Fruit fly (Drosophila melanogaster) whole organism, embryonic: ENCODE measurements around the gene CG6785.

ENCODE experiments used
- Aef1 ChIP-seq: fragments of 200-800 bp; sonication (Bioruptor generic); IDR thresholded peaks from 3 replicates; pipeline ENCODE4 v1.3.6; 2022; ENCODE audit warnings: missing biosample characterization, missing genetic modification characterization
- Atf-2 ChIP-seq: fragments of 200-800 bp; sonication (Bioruptor generic); optimal IDR thresholded peaks from 2 replicates; lab custom pipeline; 2016; ENCODE audit warnings: missing biosample characterization, missing genetic modification characterization
- B-H1 ChIP-seq: fragments of 200-800 bp; sonication (Bioruptor generic); IDR thresholded peaks from 3 replicates; pipeline ENCODE4 v1.3.6; 2022; ENCODE audit warnings: missing biosample characterization, missing genetic modification characterization
- CG11696 ChIP-seq: fragments of 200-800 bp; sonication (Bioruptor generic); IDR thresholded peaks from 2 replicates; pipeline ENCODE4 v1.3.6; 2022; ENCODE audit warnings: missing biosample characterization, missing genetic modification characterization
- CG12659 ChIP-seq: fragments of 200-800 bp; sonication (Bioruptor generic); optimal IDR thresholded peaks from 3 replicates; lab custom pipeline; 2017; ENCODE audit warnings: mild to moderate bottlenecking, missing biosample characterization, missing genetic modification reagents, missing genetic modification characterization
- CG13894 ChIP-seq: fragments of 200-800 bp; sonication (Bioruptor generic); optimal IDR thresholded peaks from 3 replicates; lab custom pipeline; 2018; ENCODE audit warnings: missing biosample characterization, mild to moderate bottlenecking, missing genetic modification characterization, moderate library complexity
- CG15011 ChIP-seq: fragments of 200-800 bp; sonication (Bioruptor generic); optimal IDR thresholded peaks from 3 replicates; lab custom pipeline; 2018; ENCODE audit warnings: missing biosample characterization, mild to moderate bottlenecking, missing genetic modification characterization
- CG15514 ChIP-seq: fragments of 200-800 bp; sonication (Bioruptor generic); optimal IDR thresholded peaks from 3 replicates; lab custom pipeline; 2017; ENCODE audit warnings: missing biosample characterization, missing genetic modification characterization, mild to moderate bottlenecking, moderate library complexity, missing genetic modification reagents
- CG17186 ChIP-seq: fragments of 200-800 bp; sonication (Bioruptor generic); optimal IDR thresholded peaks from 3 replicates; lab custom pipeline; 2017; ENCODE audit warnings: missing biosample characterization, missing genetic modification reagents, missing genetic modification characterization
- CG18262 ChIP-seq: fragments of 200-800 bp; optimal IDR thresholded peaks from 3 replicates; lab custom pipeline; 2019; ENCODE audit warnings: missing biosample characterization, mild to moderate bottlenecking, missing genetic modification characterization, moderate library complexity
- CG2199 ChIP-seq: fragments of 200-800 bp; sonication (Bioruptor generic); IDR thresholded peaks from 3 replicates; pipeline ENCODE4 v1.3.6; 2022; ENCODE audit warnings: missing biosample characterization, missing genetic modification characterization
- CG32767 ChIP-seq: fragments of 200-800 bp; sonication (Bioruptor generic); IDR thresholded peaks from 2 replicates; pipeline ENCODE4 v1.3.6; 2022; ENCODE audit warnings: missing biosample characterization, missing genetic modification characterization
- CG33213 ChIP-seq: fragments of 200-800 bp; sonication (Bioruptor generic); optimal IDR thresholded peaks from 3 replicates; lab custom pipeline; 2016; ENCODE audit warnings: missing biosample characterization, missing genetic modification characterization
- CG4707 ChIP-seq: fragments of 200-800 bp; sonication (Bioruptor generic); optimal IDR thresholded peaks from 2 replicates; lab custom pipeline; 2018; ENCODE audit warnings: missing biosample characterization, mild to moderate bottlenecking, missing genetic modification characterization, moderate library complexity
- CG5953 ChIP-seq: fragments of 200-800 bp; sonication (Bioruptor generic); IDR thresholded peaks from 2 replicates; pipeline ENCODE4 v1.3.6; 2022; ENCODE audit warnings: missing biosample characterization, missing genetic modification characterization
- CG6654 ChIP-seq: fragments of 200-800 bp; sonication (Bioruptor generic); optimal IDR thresholded peaks from 2 replicates; lab custom pipeline; 2017; ENCODE audit warnings: missing biosample characterization, mild to moderate bottlenecking, missing genetic modification characterization
- CG7357 ChIP-seq: fragments of 200-800 bp; sonication (Bioruptor generic); IDR thresholded peaks from 3 replicates; pipeline ENCODE4 v1.3.6; 2022; ENCODE audit warnings: missing biosample characterization, missing genetic modification characterization
- CG9609 ChIP-seq: fragments of 200-800 bp; sonication (Bioruptor generic); optimal IDR thresholded peaks from 3 replicates; lab custom pipeline; 2016; ENCODE audit warnings: missing biosample characterization, missing genetic modification characterization
- CG9727 ChIP-seq: fragments of 200-800 bp; sonication (Bioruptor generic); optimal IDR thresholded peaks from 3 replicates; lab custom pipeline; 2017; ENCODE audit warnings: missing biosample characterization, mild to moderate bottlenecking, missing genetic modification characterization
- CG9876 ChIP-seq: fragments of 200-800 bp; sonication (Bioruptor generic); optimal IDR thresholded peaks from 2 replicates; lab custom pipeline; 2016; ENCODE audit warnings: missing biosample characterization, missing genetic modification characterization
- Camta ChIP-seq: fragments of 200-800 bp; sonication (Bioruptor generic); optimal IDR thresholded peaks from 2 replicates; lab custom pipeline; 2016; ENCODE audit warnings: missing biosample characterization, missing genetic modification characterization
- D ChIP-seq, 2 experiments: fragments of 200-800 bp in 1 of 2; fragments of >200 bp in 1 of 2; sonication (Bioruptor generic) in 1 of 2; optimal IDR thresholded peaks; 2 replicates in 1 of 2; 3 replicates in 1 of 2; lab custom pipeline; 2017; ENCODE audit warnings: mild to moderate bottlenecking in 1 of 2, missing biosample characterization in 1 of 2, missing genetic modification characterization in 1 of 2, missing genetic modification reagents in 1 of 2
- D19B ChIP-seq: fragments of 200-800 bp; sonication (Bioruptor generic); optimal IDR thresholded peaks from 2 replicates; lab custom pipeline; 2017; ENCODE audit warnings: missing biosample characterization, mild to moderate bottlenecking, missing genetic modification characterization
- Dref ChIP-seq: fragments of 200-800 bp; sonication (Bioruptor generic); IDR thresholded peaks from 2 replicates; pipeline ENCODE4 v1.3.6; 2022; ENCODE audit warnings: missing biosample characterization, missing genetic modification characterization
- Hr78 ChIP-seq, 2 experiments: fragments of 200-800 bp in 1 of 2; fragments of >200 bp in 1 of 2; sonication (Bioruptor generic) in 1 of 2; optimal IDR thresholded peaks; 2 replicates each; lab custom pipeline; 2017 to 2019; ENCODE audit warnings: missing biosample characterization in 2 of 2, missing genetic modification characterization in 2 of 2, mild to moderate bottlenecking in 1 of 2, moderate library complexity in 1 of 2
- Lhr ChIP-seq: fragments of 200-800 bp; sonication (Bioruptor generic); optimal IDR thresholded peaks from 3 replicates; lab custom pipeline; 2017; ENCODE audit warnings: mild to moderate bottlenecking, missing biosample characterization, missing genetic modification reagents, missing genetic modification characterization
- Mad ChIP-seq: fragments of 200-800 bp; sonication (Bioruptor generic); optimal IDR thresholded peaks from 2 replicates; lab custom pipeline; 2016; ENCODE audit warnings: missing biosample characterization, missing genetic modification characterization
- NC2α ChIP-seq: fragments of 200-800 bp; sonication (Bioruptor generic); optimal IDR thresholded peaks from 2 replicates; lab custom pipeline; 2016; ENCODE audit warnings: missing biosample characterization, missing genetic modification characterization
- Stat92E ChIP-seq, 3 experiments: fragments of >200 bp in 2 of 3; fragments of 200-800 bp in 1 of 3; sonication (Bioruptor generic) in 1 of 3; optimal IDR thresholded peaks; 2 replicates each; lab custom pipeline; 2017 to 2019; ENCODE audit warnings: missing biosample characterization in 3 of 3, missing genetic modification characterization in 3 of 3, mild to moderate bottlenecking in 1 of 3, moderate library complexity in 1 of 3
- ab ChIP-seq: fragments of 200-800 bp; sonication (Bioruptor generic); optimal IDR thresholded peaks from 2 replicates; lab custom pipeline; 2016; ENCODE audit warnings: missing biosample characterization, missing genetic modification characterization
- abd-A ChIP-seq: fragments of 200-800 bp; sonication (Bioruptor generic); optimal IDR thresholded peaks from 3 replicates; lab custom pipeline; 2019; ENCODE audit warnings: missing biosample characterization, mild to moderate bottlenecking, missing genetic modification characterization, moderate library complexity
- ci ChIP-seq: fragments of 200-800 bp; sonication (Bioruptor generic); IDR thresholded peaks from 3 replicates; pipeline ENCODE4 v1.3.6; 2022; ENCODE audit warnings: missing biosample characterization, missing genetic modification characterization
- crol ChIP-seq: fragments of 200-800 bp; sonication (Bioruptor generic); IDR thresholded peaks from 2 replicates; pipeline ENCODE4 v1.3.6; 2022; ENCODE audit warnings: missing biosample characterization, missing genetic modification characterization
- disco-r ChIP-seq: fragments of 200-800 bp; sonication (Bioruptor generic); optimal IDR thresholded peaks from 2 replicates; lab custom pipeline; 2016; ENCODE audit warnings: missing biosample characterization, missing genetic modification characterization
- dmrt11E ChIP-seq: fragments of 200-800 bp; sonication (Bioruptor generic); optimal IDR thresholded peaks from 3 replicates; lab custom pipeline; 2018; ENCODE audit warnings: missing biosample characterization, mild to moderate bottlenecking, missing genetic modification characterization, moderate library complexity
- dysf ChIP-seq: fragments of 200-800 bp; sonication (Bioruptor generic); IDR thresholded peaks from 3 replicates; pipeline ENCODE4 v1.3.6; 2022; ENCODE audit warnings: missing biosample characterization, missing genetic modification characterization
- en ChIP-seq: fragments of 200-800 bp; sonication (Bioruptor generic); optimal IDR thresholded peaks from 2 replicates; lab custom pipeline; 2016; ENCODE audit warnings: missing biosample characterization, missing genetic modification characterization
- fd3F ChIP-seq: fragments of 200-800 bp; sonication (Bioruptor generic); optimal IDR thresholded peaks from 2 replicates; lab custom pipeline; 2018; ENCODE audit warnings: missing biosample characterization, mild to moderate bottlenecking, missing genetic modification characterization, moderate library complexity
- gro ChIP-seq: fragments of 200-800 bp; sonication (Bioruptor generic); optimal IDR thresholded peaks from 2 replicates; lab custom pipeline; 2016; ENCODE audit warnings: missing biosample characterization, missing genetic modification characterization
- lola ChIP-seq, 3 experiments: fragments of >200 bp in 2 of 3; fragments of 200-800 bp in 1 of 3; sonication (Bioruptor generic) in 1 of 3; optimal IDR thresholded peaks; 2 replicates each; lab custom pipeline; 2017 to 2019; ENCODE audit warnings: missing biosample characterization in 3 of 3, missing genetic modification characterization in 3 of 3, mild to moderate bottlenecking in 1 of 3, moderate library complexity in 1 of 3
- maf-S ChIP-seq: fragments of 200-800 bp; sonication (Bioruptor generic); optimal IDR thresholded peaks from 2 replicates; lab custom pipeline; 2016; ENCODE audit warnings: missing biosample characterization, missing genetic modification characterization
- p53 ChIP-seq: fragments of 200-800 bp; sonication (Bioruptor generic); optimal IDR thresholded peaks from 2 replicates; lab custom pipeline; 2016; ENCODE audit warnings: missing biosample characterization, missing genetic modification characterization
- pfk ChIP-seq: fragments of 200-800 bp; sonication (Bioruptor generic); optimal IDR thresholded peaks from 2 replicates; lab custom pipeline; 2018; ENCODE audit warnings: missing biosample characterization, mild to moderate bottlenecking, missing genetic modification characterization, moderate library complexity
- pzg ChIP-seq: fragments of 200-800 bp; sonication (Bioruptor generic); optimal IDR thresholded peaks from 3 replicates; lab custom pipeline; 2018; ENCODE audit warnings: missing biosample characterization, mild to moderate bottlenecking, missing genetic modification characterization, moderate library complexity
- rib ChIP-seq: fragments of 200-800 bp; sonication (Bioruptor generic); IDR thresholded peaks from 2 replicates; pipeline ENCODE4 v1.3.6; 2022; ENCODE audit warnings: missing biosample characterization, missing genetic modification characterization
- so ChIP-seq: fragments of 200-800 bp; sonication (Bioruptor generic); IDR thresholded peaks from 3 replicates; pipeline ENCODE4 v1.3.6; 2022; ENCODE audit warnings: missing biosample characterization, missing genetic modification characterization
- sob ChIP-seq: fragments of 200-800 bp; sonication (Bioruptor generic); IDR thresholded peaks from 2 replicates; pipeline ENCODE4 v1.3.6; 2022; ENCODE audit warnings: missing biosample characterization, missing genetic modification characterization
- ttk ChIP-seq: fragments of 200-800 bp; sonication (Bioruptor generic); IDR thresholded peaks from 2 replicates; pipeline ENCODE4 v2.1.2; 2022; ENCODE audit warnings: missing biosample characterization, missing genetic modification characterization
- unpg ChIP-seq: fragments of 200-800 bp; sonication (Bioruptor generic); optimal IDR thresholded peaks from 3 replicates; lab custom pipeline; 2018; ENCODE audit warnings: missing biosample characterization, mild to moderate bottlenecking, missing genetic modification characterization, moderate library complexity
- zfh1 ChIP-seq: fragments of 200-800 bp; sonication (Bioruptor generic); IDR thresholded peaks from 3 replicates; pipeline ENCODE4 v1.3.6; 2022; ENCODE audit warnings: missing biosample characterization, missing genetic modification characterization

Gene CG6785

dm6 chr2L:12007331-12007791 lies 37.6 kb downstream of the CG6785 start (continued):
- TF ChIP-seq CG18262 (tag; lab: Kevin White, UChicago) = peak; percentile 90
- TF ChIP-seq CG2199 (GFP tag; lab: Robert Waterston, UW) = no peak
- no peak for TF ChIP-seq ttk
- TF ChIP-seq lola (GFP tag; optimal IDR thresholded peaks at IDR 0.05; lab: Kevin White, UChicago) = no peak
- TF ChIP-seq dmrt11E = peak; percentile 21
- TF ChIP-seq Mad (GFP tag; lab: Kevin White, UChicago) = peak; percentile 65
- TF ChIP-seq sob (GFP tag; lab: Robert Waterston, UW) = no peak
- TF ChIP-seq Dref (GFP tag; lab: Robert Waterston, UW) = no peak
- TF ChIP-seq CG9609 (GFP tag; lab: Kevin White, UChicago) = no peak
- TF ChIP-seq pfk (GFP tag; lab: Kevin White, UChicago) = peak; percentile 76
- TF ChIP-seq Stat92E (GFP tag; optimal IDR thresholded peaks at IDR 0.05; lab: Kevin White, UChicago) = peak in 1 of 3 experiments; percentile 97
- TF ChIP-seq crol (GFP tag; lab: Robert Waterston, UW) = no peak
- peak; percentile 100 for TF ChIP-seq abd-A (tag; lab: Kevin White, UChicago)
- TF ChIP-seq B-H1 = no peak
- TF ChIP-seq so (GFP tag; lab: Robert Waterston, UW) = no peak
- TF ChIP-seq CG13894 (tag; lab: Kevin White, UChicago) = peak; percentile 96
- no peak for TF ChIP-seq fd3F
- peak; percentile 37 for TF ChIP-seq pzg (GFP tag; lab: Kevin White, UChicago)
- no peak for TF ChIP-seq D19B (GFP tag; lab: Kevin White, UChicago)
- TF ChIP-seq p53 (GFP tag; lab: Kevin White, UChicago) = peak; percentile 100
- peak; percentile 100 for TF ChIP-seq Lhr (GFP tag; lab: Kevin White, UChicago)
- no peak for TF ChIP-seq CG15011 (GFP tag; lab: Kevin White, UChicago)
- TF ChIP-seq CG9727 (GFP tag; lab: Kevin White, UChicago) = no peak
- TF ChIP-seq CG32767 = no peak
- TF ChIP-seq NC2α (GFP tag; lab: Kevin White, UChicago) = peak; percentile 33
- no peak for TF ChIP-seq dysf
- peak; percentile 48 for TF ChIP-seq Atf-2
- TF ChIP-seq maf-S (GFP tag; lab: Kevin White, UChicago) = no peak
- no peak for TF ChIP-seq CG6654 (GFP tag; lab: Kevin White, UChicago)
- TF ChIP-seq CG17186 (GFP tag; lab: Kevin White, UChicago) = peak; percentile 87
- TF ChIP-seq Aef1 (GFP tag; lab: Robert Waterston, UW) = no peak
- TF ChIP-seq zfh1 (GFP tag; lab: Robert Waterston, UW) = no peak
- TF ChIP-seq gro (GFP tag; lab: Kevin White, UChicago) = peak; percentile 85
- TF ChIP-seq disco-r = peak; percentile 50
- peak; percentile 75 for TF ChIP-seq CG15514 (GFP tag; lab: Kevin White, UChicago)
- no peak for TF ChIP-seq CG11696 (GFP tag; lab: Robert Waterston, UW)
- peak; percentile 82 for TF ChIP-seq CG4707 (GFP tag; lab: Kevin White, UChicago)
- TF ChIP-seq CG33213 = peak; percentile 91
- TF ChIP-seq ab (GFP tag; lab: Kevin White, UChicago) = no peak
- TF ChIP-seq rib (GFP tag; lab: Robert Waterston, UW) = no peak
- TF ChIP-seq D (optimal IDR thresholded peaks at IDR 0.05; lab: Kevin White, UChicago) = peak; percentile 97
- peak; percentile 5 for TF ChIP-seq D (GFP tag; optimal IDR thresholded peaks at IDR 0.05; lab: Kevin White, UChicago)
- TF ChIP-seq Hr78 (GFP tag; optimal IDR thresholded peaks at IDR 0.05; lab: Kevin White, UChicago) = peak in 1 of 2 experiments; percentile 94
- no peak for TF ChIP-seq CG9876 (GFP tag; lab: Kevin White, UChicago)
- TF ChIP-seq en (GFP tag; lab: Kevin White, UChicago) = peak; percentile 10
- TF ChIP-seq Camta (GFP tag; lab: Kevin White, UChicago) = peak; percentile 16
- no peak for TF ChIP-seq ci (GFP tag; lab: Robert Waterston, UW)
- no peak for TF ChIP-seq CG7357 (GFP tag; lab: Robert Waterston, UW)
- peak; percentile 87 for TF ChIP-seq CG12659
- TF ChIP-seq unpg (GFP tag; lab: Kevin White, UChicago) = peak; percentile 24
- TF ChIP-seq CG5953 (GFP tag; lab: Robert Waterston, UW) = no peak
